Worm (Caenorhabditis elegans) whole organism, L1 larva: ENCODE results near the gene C30G12.6.

Experiments
- C16A3.4 ChIP-seq: fragments of 150-350 bp; optimal IDR thresholded peaks from 2 replicates; lab custom pipeline; 2014; ENCODE audit warnings: missing biosample characterization, missing genetic modification characterization
- F16B12.6 ChIP-seq: fragments of 150-350 bp; optimal IDR thresholded peaks from 2 replicates; lab custom pipeline; 2014; ENCODE audit warnings: missing biosample characterization, missing genetic modification characterization
- aha-1 ChIP-seq: fragments of 150-350 bp; optimal IDR thresholded peaks from 2 replicates; lab custom pipeline; 2014; ENCODE audit warnings: missing biosample characterization, missing genetic modification characterization
- alr-1 ChIP-seq: fragments of 200-800 bp; sonication (Bioruptor generic); optimal IDR thresholded peaks from 2 replicates; lab custom pipeline; 2018; ENCODE audit warnings: borderline replicate concordance, mild to moderate bottlenecking, missing genetic modification characterization, missing compliant biosample characterization
- blmp-1 ChIP-seq: fragments of 150-350 bp; optimal IDR thresholded peaks from 2 replicates; lab custom pipeline; 2014; ENCODE audit warnings: missing biosample characterization, missing genetic modification characterization
- ceh-63 ChIP-seq: fragments of 200-800 bp; sonication (Bioruptor generic); optimal IDR thresholded peaks from 2 replicates; lab custom pipeline; 2018; ENCODE audit warnings: mild to moderate bottlenecking, missing genetic modification characterization, missing compliant biosample characterization
- ceh-8 ChIP-seq: fragments of 200-800 bp; sonication (Bioruptor generic); optimal IDR thresholded peaks from 2 replicates; lab custom pipeline; 2018; ENCODE audit warnings: mild to moderate bottlenecking, missing genetic modification characterization, moderate library complexity, missing compliant biosample characterization
- ceh-88 ChIP-seq: fragments of 200-800 bp; sonication (Bioruptor generic); IDR thresholded peaks from 2 replicates; pipeline ENCODE4 v1.3.6; 2022; ENCODE audit warnings: missing genetic modification characterization, missing compliant biosample characterization
- ces-1 ChIP-seq: fragments of 150-350 bp; optimal IDR thresholded peaks from 2 replicates; lab custom pipeline; 2014; ENCODE audit warnings: missing biosample characterization, missing genetic modification reagents, missing genetic modification characterization
- dpl-1 ChIP-seq, 3 experiments: fragments of 150-350 bp in 2 of 3; sonication (generic microtip) in 1 of 3; optimal IDR thresholded peaks; 2 replicates each; lab custom pipeline; 2014 to 2017; ENCODE audit warnings: missing biosample characterization in 3 of 3, missing genetic modification characterization in 3 of 3, missing genetic modification reagents in 3 of 3
- efl-3 ChIP-seq: fragments of 200-800 bp; sonication (Bioruptor generic); optimal IDR thresholded peaks from 2 replicates; lab custom pipeline; 2018; ENCODE audit warnings: mild to moderate bottlenecking, missing genetic modification characterization, missing compliant biosample characterization
- egl-13 ChIP-seq: sonication (generic microtip); optimal IDR thresholded peaks from 2 replicates; lab custom pipeline; 2016; ENCODE audit warnings: missing genotype, missing genetic modification reagents, missing genetic modification characterization, missing compliant biosample characterization
- egl-27 ChIP-seq, 2 experiments: fragments of 150-350 bp in 1 of 2; sonication (generic microtip); optimal IDR thresholded peaks; 3 replicates each; lab custom pipeline; 2017 to 2018; ENCODE audit warnings: missing biosample characterization in 2 of 2, missing genetic modification characterization in 2 of 2, missing genetic modification reagents in 2 of 2
- elt-2 ChIP-seq: sonication (generic microtip); optimal IDR thresholded peaks from 2 replicates; lab custom pipeline; 2016; ENCODE audit warnings: missing genetic modification characterization, mild to moderate bottlenecking, inconsistent platforms, missing compliant biosample characterization, missing genetic modification reagents
- elt-3 ChIP-seq, 6 experiments: fragments of 150-350 bp in 1 of 6; sonication (generic microtip); optimal IDR thresholded peaks; 2 replicates each; lab custom pipeline; 2017 to 2018; ENCODE audit warnings: missing biosample characterization in 6 of 6, missing genetic modification characterization in 6 of 6, inconsistent platforms in 1 of 6
- ets-5 ChIP-seq: fragments of 200-800 bp; sonication (Bioruptor generic); IDR thresholded peaks from 2 replicates; pipeline ENCODE4 v1.3.6; 2022; ENCODE audit warnings: missing genetic modification characterization, missing compliant biosample characterization
- fkh-4 ChIP-seq: sonication (generic microtip); optimal IDR thresholded peaks from 2 replicates; lab custom pipeline; 2016; ENCODE audit warnings: missing compliant biosample characterization, missing genetic modification characterization, borderline replicate concordance
- fos-1 ChIP-seq: fragments of 150-350 bp; optimal IDR thresholded peaks from 2 replicates; lab custom pipeline; 2014; ENCODE audit warnings: missing biosample characterization, missing genetic modification characterization
- grh-1 ChIP-seq: fragments of 200-800 bp; sonication (Bioruptor generic); IDR thresholded peaks from 2 replicates; pipeline ENCODE4 v1.3.6; 2022; ENCODE audit warnings: missing genetic modification reagents, missing genetic modification characterization, missing compliant biosample characterization
- hlh-17 ChIP-seq: fragments of 200-800 bp; sonication (Bioruptor generic); optimal IDR thresholded peaks from 2 replicates; lab custom pipeline; 2018; ENCODE audit warnings: missing genetic modification characterization, mild to moderate bottlenecking, missing compliant biosample characterization, moderate library complexity, borderline replicate concordance
- hlh-4 ChIP-seq: sonication (generic microtip); optimal IDR thresholded peaks from 2 replicates; lab custom pipeline; 2016; ENCODE audit warnings: mild to moderate bottlenecking, missing genetic modification characterization, missing compliant biosample characterization
- hpl-2 ChIP-seq: fragments of 150-350 bp; optimal IDR thresholded peaks from 2 replicates; lab custom pipeline; 2014; ENCODE audit warnings: missing biosample characterization, missing genetic modification reagents, missing genetic modification characterization
- irx-1 ChIP-seq: sonication (generic microtip); optimal IDR thresholded peaks from 2 replicates; lab custom pipeline; 2016; ENCODE audit warnings: missing genetic modification characterization, missing compliant biosample characterization
- isw-1 ChIP-seq: fragments of 200-800 bp; sonication (Bioruptor generic); IDR thresholded peaks from 2 replicates; pipeline ENCODE4 v1.3.6; 2022; ENCODE audit warnings: missing genetic modification characterization, missing compliant biosample characterization
- jun-1 ChIP-seq: fragments of 150-350 bp; optimal IDR thresholded peaks from 2 replicates; lab custom pipeline; 2014; ENCODE audit warnings: missing biosample characterization, missing genetic modification reagents, missing genetic modification characterization
- lin-13 ChIP-seq: fragments of 150-350 bp; optimal IDR thresholded peaks from 2 replicates; lab custom pipeline; 2014; ENCODE audit warnings: missing biosample characterization, missing genetic modification reagents, missing genetic modification characterization
- lin-14 ChIP-seq: fragments of 200-800 bp; sonication (Bioruptor generic); optimal IDR thresholded peaks from 2 replicates; lab custom pipeline; 2018; ENCODE audit warnings: mild to moderate bottlenecking, missing genetic modification characterization, moderate library complexity, missing compliant biosample characterization
- lin-15B ChIP-seq: fragments of 150-350 bp; sonication (generic microtip); optimal IDR thresholded peaks from 3 replicates; lab custom pipeline; 2014; ENCODE audit warnings: missing biosample characterization, missing genetic modification characterization
- lin-35 ChIP-seq, 2 experiments: fragments of 150-350 bp; optimal IDR thresholded peaks; 2 replicates each; lab custom pipeline; 2014; ENCODE audit warnings: missing biosample characterization in 2 of 2, missing genetic modification characterization in 2 of 2, missing genetic modification reagents in 2 of 2
- lin-39 ChIP-seq: fragments of 150-350 bp; optimal IDR thresholded peaks from 2 replicates; lab custom pipeline; 2014; ENCODE audit warnings: missing biosample characterization, missing genetic modification reagents, missing genetic modification characterization
- lsy-2 ChIP-seq, 2 experiments: fragments of 150-350 bp; optimal IDR thresholded peaks; 2 replicates each; lab custom pipeline; 2014; ENCODE audit warnings: missing biosample characterization in 2 of 2, missing genetic modification characterization in 2 of 2
- mep-1 ChIP-seq: fragments of 150-350 bp; optimal IDR thresholded peaks from 2 replicates; lab custom pipeline; 2014; ENCODE audit warnings: missing biosample characterization, missing genetic modification characterization
- nhr-11 ChIP-seq: fragments of 150-350 bp; optimal IDR thresholded peaks from 2 replicates; lab custom pipeline; 2014; ENCODE audit warnings: missing biosample characterization, missing genetic modification characterization
- nhr-12 ChIP-seq: sonication (generic microtip); optimal IDR thresholded peaks from 2 replicates; lab custom pipeline; 2017; ENCODE audit warnings: missing biosample characterization, missing genetic modification characterization
- nhr-19 ChIP-seq: fragments of 200-800 bp; sonication (Bioruptor generic); conservative IDR thresholded peaks from 2 replicates; pipeline ENCODE4 v1.3.6; 2022; ENCODE audit warnings: missing genetic modification characterization, missing compliant biosample characterization
- nhr-20 ChIP-seq: sonication (generic microtip); optimal IDR thresholded peaks from 2 replicates; lab custom pipeline; 2016; ENCODE audit warnings: mild to moderate bottlenecking, missing genetic modification characterization, missing compliant biosample characterization
- nhr-47 ChIP-seq: sonication (generic microtip); optimal IDR thresholded peaks from 2 replicates; lab custom pipeline; 2016; ENCODE audit warnings: mild to moderate bottlenecking, missing genetic modification characterization, moderate library complexity, missing compliant biosample characterization
- nhr-71 ChIP-seq: sonication (generic microtip); optimal IDR thresholded peaks from 2 replicates; lab custom pipeline; 2016; ENCODE audit warnings: mild to moderate bottlenecking, missing genetic modification characterization, moderate library complexity, missing compliant biosample characterization
- nhr-77 ChIP-seq: fragments of 150-350 bp; optimal IDR thresholded peaks from 2 replicates; lab custom pipeline; 2014; ENCODE audit warnings: missing biosample characterization, missing genetic modification characterization
- nhr-84 ChIP-seq: sonication (generic microtip); optimal IDR thresholded peaks from 2 replicates; lab custom pipeline; 2017; ENCODE audit warnings: missing biosample characterization, missing genetic modification characterization
- nhr-85 ChIP-seq: sonication (generic microtip); peaks from one replicate; lab custom pipeline; 2016; ENCODE audit warnings: missing genetic modification characterization, inconsistent platforms, missing compliant biosample characterization
- pag-3 ChIP-seq: sonication (generic microtip); optimal IDR thresholded peaks from 2 replicates; lab custom pipeline; 2017; ENCODE audit warnings: missing genetic modification characterization, mild to moderate bottlenecking, missing compliant biosample characterization, antibody characterized with exemption, borderline replicate concordance; ENCODE audit not compliant: insufficient read depth
- pqm-1 ChIP-seq: sonication (generic microtip); optimal IDR thresholded peaks from 3 replicates; lab custom pipeline; 2017; ENCODE audit warnings: missing biosample characterization, missing genetic modification characterization
- rnt-1 ChIP-seq: sonication (generic microtip); optimal IDR thresholded peaks from 2 replicates; lab custom pipeline; 2016; ENCODE audit warnings: mild to moderate bottlenecking, missing genetic modification characterization, moderate library complexity, missing compliant biosample characterization
- snpc-4 ChIP-seq: fragments of 150-350 bp; optimal IDR thresholded peaks from 2 replicates; lab custom pipeline; 2014; ENCODE audit warnings: missing biosample characterization, missing genetic modification characterization
- sox-4 ChIP-seq: sonication (generic microtip); optimal IDR thresholded peaks from 2 replicates; lab custom pipeline; 2016; ENCODE audit warnings: missing genetic modification characterization, missing compliant biosample characterization
- sptf-1 ChIP-seq: fragments of 150-350 bp; optimal IDR thresholded peaks from 2 replicates; lab custom pipeline; 2014; ENCODE audit warnings: missing biosample characterization, missing genetic modification characterization
- sup-37 ChIP-seq: fragments of 200-800 bp; sonication (Bioruptor generic); optimal IDR thresholded peaks from 2 replicates; lab custom pipeline; 2018; ENCODE audit warnings: mild to moderate bottlenecking, missing genetic modification characterization, missing compliant biosample characterization
- swsn-7 ChIP-seq: sonication (generic microtip); optimal IDR thresholded peaks from 2 replicates; lab custom pipeline; 2016; ENCODE audit warnings: missing genetic modification characterization, missing compliant biosample characterization
- unc-30 ChIP-seq: sonication (generic microtip); optimal IDR thresholded peaks from 2 replicates; lab custom pipeline; 2017; ENCODE audit warnings: missing biosample characterization, missing genetic modification characterization
- unc-86 ChIP-seq: sonication (generic microtip); optimal IDR thresholded peaks from 2 replicates; lab custom pipeline; 2016; ENCODE audit warnings: missing genetic modification characterization, missing compliant biosample characterization
- unc-98 ChIP-seq: fragments of 200-800 bp; sonication (Bioruptor generic); IDR thresholded peaks from 2 replicates; pipeline ENCODE4 v1.3.6; 2022; ENCODE audit warnings: missing genetic modification characterization, missing compliant biosample characterization
- xbp-1 ChIP-seq: sonication (generic microtip); optimal IDR thresholded peaks from 2 replicates; lab custom pipeline; 2016; ENCODE audit warnings: missing genetic modification characterization, missing compliant biosample characterization
- zag-1 ChIP-seq: fragments of 150-350 bp; optimal IDR thresholded peaks from 2 replicates; lab custom pipeline; 2014; ENCODE audit warnings: missing biosample characterization, missing genetic modification characterization

C30G12.6 gene

ce11 chrII:7325063-7325480 is 29.3 kb upstream of the C30G12.6 start:
- TF ChIP-seq irx-1 (tag; lab: Kevin White, UChicago) (no peak), elt-3 (tag; optimal IDR thresholded peaks at IDR 0.05; lab: Kevin White, UChicago) (no peak), pag-3 (no peak), blmp-1 (tag; lab: Kevin White, UChicago) (no peak), hlh-17 (GFP tag; lab: Kevin White, UChicago) (no peak), ceh-88 (peak; percentile 31; the same call in 1 of the 2 replicates), C16A3.4 (tag; lab: Kevin White, UChicago) (no peak), fkh-4 (tag; lab: Kevin White, UChicago) (no peak), unc-86 (peak; percentile 48), lin-13 (GFP tag; lab: Kevin White, UChicago) (no peak), hlh-4 (peak; percentile 56), nhr-11 (tag; lab: Kevin White, UChicago) (no peak), sox-4 (tag; lab: Kevin White, UChicago) (peak; percentile 26), swsn-7 (peak; percentile 6), grh-1 (GFP tag; lab: Robert Waterston, UW) (no peak), nhr-71 (tag; lab: Kevin White, UChicago) (peak; percentile 75), egl-13 (tag; lab: Kevin White, UChicago) (no peak), lsy-2 (tag; optimal IDR thresholded peaks at IDR 0.05; lab: Kevin White, UChicago) (no peak), xbp-1 (peak; percentile 16), unc-98 (GFP tag; lab: Robert Waterston, UW) (no peak), sptf-1 (no peak), elt-2 (tag; lab: Kevin White, UChicago) (no peak), ceh-63 (GFP tag; lab: Kevin White, UChicago) (no peak), ces-1 (no peak), nhr-47 (tag; lab: Kevin White, UChicago) (peak; percentile 59), aha-1 (tag; lab: Kevin White, UChicago) (no peak), rnt-1 (tag; lab: Kevin White, UChicago) (no peak), zag-1 (tag; lab: Kevin White, UChicago) (no peak), egl-27 (tag; optimal IDR thresholded peaks at IDR 0.05; lab: Kevin White, UChicago) (no peak), ets-5 (GFP tag; lab: Robert Waterston, UW) (no peak), unc-30 (tag; lab: Kevin White, UChicago) (no peak), dpl-1 (GFP tag; optimal IDR thresholded peaks at IDR 0.05; lab: Kevin White, UChicago) (no peak), mep-1 (tag; lab: Kevin White, UChicago) (peak; percentile 22), lin-39 (tag; lab: Kevin White, UChicago) (no peak), ceh-8 (GFP tag; lab: Kevin White, UChicago) (no peak), efl-3 (GFP tag; lab: Kevin White, UChicago) (no peak), isw-1 (GFP tag; lab: Robert Waterston, UW) (no peak), jun-1 (tag; lab: Kevin White, UChicago) (no peak), nhr-20 (tag; lab: Kevin White, UChicago) (no peak), hpl-2 (no peak), fos-1 (tag; lab: Kevin White, UChicago) (no peak), lin-35 (GFP tag; optimal IDR thresholded peaks at IDR 0.05; lab: Kevin White, UChicago) (no peak), nhr-77 (tag; lab: Kevin White, UChicago) (no peak), snpc-4 (tag; lab: Kevin White, UChicago) (no peak), lin-15B (tag; lab: Kevin White, UChicago) (no peak), F16B12.6 (tag; lab: Kevin White, UChicago) (no peak), nhr-12 (tag; lab: Kevin White, UChicago) (no peak), nhr-84 (tag; lab: Kevin White, UChicago) (no peak), nhr-19 (no peak), lin-14 (GFP tag; lab: Kevin White, UChicago) (peak; percentile 63), nhr-85 (no peak), pqm-1 (tag; lab: Kevin White, UChicago) (no peak), sup-37 (GFP tag; lab: Kevin White, UChicago) (no peak), alr-1 (tag; lab: Kevin White, UChicago) (no peak)
